Worm (Caenorhabditis elegans): ENCODE results near the gene lag-1.
A peak's percentile ranks its signal among the peaks of the same experiment; 100 is the strongest.

Gene lag-1

ce11 chrIV:6127252-6127930, 32.2 kb downstream of the lag-1 start, which contains the start of gene M03D4.4:
Gene M03D4.4, minus strand, starts transcription at chrIV:6127302.
- TF ChIP-seq nhr-27 (tag; optimal IDR thresholded peaks at IDR 0.05) (no peak), Y95B8A.8 (GFP tag; IDR thresholded peaks at IDR 0.05) (no peak), nfya-1 (tag; optimal IDR thresholded peaks at IDR 0.05; ENCODE audit: borderline replicate concordance, insufficient read depth) (no peak), ceh-40 (GFP tag; IDR thresholded peaks at IDR 0.05) (no peak), F10E7.11 (tag; optimal IDR thresholded peaks at IDR 0.05) (no peak), atf-7 (tag; optimal IDR thresholded peaks at IDR 0.05) (no peak), snpc-4 (GFP tag; optimal IDR thresholded peaks at IDR 0.05) (no peak), snpc-4 (tag; optimal IDR thresholded peaks at IDR 0.05) (no peak), egl-18 (GFP tag; IDR thresholded peaks at IDR 0.05) (no peak), fkh-3 (tag; optimal IDR thresholded peaks at IDR 0.05) (no peak), cebp-1 (GFP tag; IDR thresholded peaks at IDR 0.05) (no peak), cebp-1 (tag; optimal IDR thresholded peaks at IDR 0.05) (no peak), chd-7 (tag; optimal IDR thresholded peaks at IDR 0.05) (no peak), K11D2.4 (GFP tag; IDR thresholded peaks at IDR 0.05) (no peak), ztf-28 (GFP tag; IDR thresholded peaks at IDR 0.05) (no peak), lsl-1 (GFP tag; optimal IDR thresholded peaks at IDR 0.05) (no peak), ets-4 (GFP tag; optimal IDR thresholded peaks at IDR 0.05) (no peak)

DNA sequence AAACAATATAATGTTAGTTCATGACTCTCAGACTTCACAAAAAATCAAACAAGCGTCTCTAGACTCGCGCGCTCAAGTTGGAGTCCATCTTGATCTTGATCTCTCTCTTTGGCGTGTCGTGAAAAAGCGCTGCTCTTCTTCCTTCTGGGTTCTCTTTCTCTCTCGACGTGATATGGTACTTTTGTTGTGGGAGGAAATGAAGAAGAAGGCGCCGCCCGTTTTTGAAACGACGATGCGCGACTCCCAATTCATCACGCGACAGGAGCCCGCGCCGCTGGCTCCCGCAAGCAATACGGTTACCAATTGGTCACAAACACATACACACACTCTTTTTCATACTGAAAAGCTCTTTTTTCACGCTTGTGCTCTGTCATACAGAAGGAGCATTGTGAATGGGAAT, 35.2 kb downstream of the lag-1 start:
- TF ChIP-seq Y95B8A.8 (GFP tag; IDR thresholded peaks at IDR 0.05) = no peak

- no peak for TF ChIP-seq tbp1 (GFP tag; optimal IDR thresholded peaks at IDR 0.05)
- no peak for TF ChIP-seq lin-26 (GFP tag; IDR thresholded peaks at IDR 0.05)
- no peak for TF ChIP-seq let-607 (tag; optimal IDR thresholded peaks at IDR 0.05)
- TF ChIP-seq pha-4 (tag; optimal IDR thresholded peaks at IDR 0.05) = no peak
Observed at ce11 chrIV:6134639-6135038, 39.4 kb downstream of the lag-1 start.

DNA sequence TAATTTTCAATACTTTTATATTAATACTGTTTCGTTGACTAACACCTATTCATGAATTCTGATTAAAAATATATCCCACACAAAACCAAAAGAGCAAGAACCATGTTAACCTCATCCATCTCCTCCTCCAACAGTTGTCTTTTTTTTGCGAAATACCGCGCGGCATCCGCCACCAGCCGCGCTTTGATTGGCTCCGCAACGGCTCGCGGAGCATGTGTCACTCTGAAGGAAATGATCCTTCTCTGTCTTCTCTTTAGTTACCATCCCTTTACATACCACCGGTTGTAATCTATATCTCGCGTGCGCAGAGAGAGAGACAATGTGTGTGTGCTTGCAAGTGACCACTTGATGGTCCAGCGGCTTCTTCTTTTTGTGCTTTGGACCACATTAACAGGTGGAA, 40.4 kb downstream of the lag-1 start:
- TF ChIP-seq pha-4 (tag; optimal IDR thresholded peaks at IDR 0.05) = no peak
- TF ChIP-seq C17E4.6 (GFP tag; IDR thresholded peaks at IDR 0.05) = no peak
- no peak for TF ChIP-seq madf-10 (tag; optimal IDR thresholded peaks at IDR 0.05)
- no peak for TF ChIP-seq egl-44 (GFP tag; IDR thresholded peaks at IDR 0.05)
- TF ChIP-seq lsy-27 (tag; optimal IDR thresholded peaks at IDR 0.05; ENCODE audit: borderline replicate concordance, insufficient read depth) = no peak
- TF ChIP-seq nhr-179 (tag; optimal IDR thresholded peaks at IDR 0.05) = no peak

DNA sequence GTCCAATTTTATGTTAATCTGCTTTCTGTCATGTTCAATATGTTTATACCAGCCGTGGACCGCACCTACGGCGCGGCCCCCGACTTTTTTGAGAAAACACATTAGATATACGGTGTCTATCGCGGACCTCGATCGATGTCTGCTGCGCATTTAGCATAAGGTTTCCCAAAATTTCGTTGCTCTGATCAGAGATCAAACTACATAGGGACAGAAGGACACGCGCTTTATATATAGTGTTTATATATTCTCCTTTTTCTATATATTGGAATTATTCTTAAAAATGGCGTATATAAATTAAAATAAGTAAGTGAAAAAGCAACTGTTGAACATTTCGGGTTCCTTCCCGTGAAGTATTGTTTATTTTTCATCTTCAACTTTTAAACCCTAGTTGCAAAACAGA, 45.1 kb downstream of the lag-1 start:
- TF ChIP-seq snpc-1.1 (tag; optimal IDR thresholded peaks at IDR 0.05; ENCODE audit: insufficient read depth) = peak; percentile 79
- peak; percentile 3 for TF ChIP-seq snpc-4 (GFP tag; optimal IDR thresholded peaks at IDR 0.05)
- peak; percentile 62 to 93 (median 81) for TF ChIP-seq snpc-4 (tag; optimal IDR thresholded peaks at IDR 0.05)
- peak; percentile 59 for TF ChIP-seq hmg-1.2 (GFP tag; IDR thresholded peaks at IDR 0.05)
- 0 out of 2 replicates have a peak, but pooled peaks have one; percentile 11 for TF ChIP-seq attf-6 (GFP tag; IDR thresholded peaks at IDR 0.05)
- TF ChIP-seq pbrm-1 (GFP tag; IDR thresholded peaks at IDR 0.05) = peak; percentile 81
